Worm (Caenorhabditis elegans) whole organism, L3 larva: ENCODE data around the gene atg-10.

ENCODE experiments used
- ZK546.5 ChIP-seq: sonication (generic microtip); optimal IDR thresholded peaks from 2 replicates; lab custom pipeline; 2017; ENCODE audit warnings: missing biosample characterization, missing genetic modification characterization
- aly-2 ChIP-seq: fragments of 150-350 bp; optimal IDR thresholded peaks from 2 replicates; lab custom pipeline; 2014; ENCODE audit warnings: missing biosample characterization, missing genetic modification characterization
- ama-1 ChIP-seq: fragments of 150-350 bp; optimal IDR thresholded peaks from 2 replicates; lab custom pipeline; 2018
- ceh-16 ChIP-seq: sonication (generic microtip); optimal IDR thresholded peaks from 2 replicates; lab custom pipeline; 2017; ENCODE audit warnings: missing biosample characterization, missing genetic modification characterization
- ceh-28 ChIP-seq: fragments of 150-350 bp; optimal IDR thresholded peaks from 2 replicates; lab custom pipeline; 2014; ENCODE audit warnings: missing biosample characterization, missing genetic modification reagents, missing genetic modification characterization
- ceh-82 ChIP-seq: fragments of 150-350 bp; optimal IDR thresholded peaks from 2 replicates; lab custom pipeline; 2014; ENCODE audit warnings: missing biosample characterization, missing genetic modification characterization
- ceh-9 ChIP-seq: sonication (generic microtip); optimal IDR thresholded peaks from 2 replicates; lab custom pipeline; 2018; ENCODE audit warnings: missing biosample characterization, missing genetic modification characterization
- daf-12 ChIP-seq: fragments of 150-350 bp; optimal IDR thresholded peaks from 2 replicates; lab custom pipeline; 2014; ENCODE audit warnings: missing biosample characterization, missing genetic modification reagents, missing genetic modification characterization
- egl-27 ChIP-seq: sonication (generic microtip); optimal IDR thresholded peaks from 4 replicates; lab custom pipeline; 2017; ENCODE audit warnings: missing biosample characterization, missing genetic modification reagents, missing genetic modification characterization
- egl-5 ChIP-seq: fragments of 150-350 bp; optimal IDR thresholded peaks from 2 replicates; lab custom pipeline; 2017; ENCODE audit warnings: missing biosample characterization, missing genetic modification reagents, missing genetic modification characterization, inconsistent platforms
- elt-1 ChIP-seq: fragments of 150-350 bp; optimal IDR thresholded peaks from 2 replicates; lab custom pipeline; 2014; ENCODE audit warnings: missing biosample characterization, missing genetic modification characterization
- elt-2 ChIP-seq: sonication (generic microtip); optimal IDR thresholded peaks from 2 replicates; lab custom pipeline; 2016; ENCODE audit warnings: missing genetic modification reagents, mild to moderate bottlenecking, missing genetic modification characterization, missing compliant biosample characterization
- elt-3 ChIP-seq, 3 experiments: fragments of 150-350 bp in 1 of 3; sonication (generic microtip) in 2 of 3; optimal IDR thresholded peaks; 2 replicates in 2 of 3; 4 replicates in 1 of 3; lab custom pipeline; 2014 to 2017; ENCODE audit warnings: missing biosample characterization in 3 of 3, missing genetic modification characterization in 3 of 3
- fos-1 ChIP-seq: fragments of 150-350 bp; optimal IDR thresholded peaks from 2 replicates; lab custom pipeline; 2014; ENCODE audit warnings: missing biosample characterization, missing genetic modification characterization
- hmg-11 ChIP-seq: sonication (generic microtip); optimal IDR thresholded peaks from 2 replicates; lab custom pipeline; 2016; ENCODE audit warnings: missing genetic modification characterization, missing compliant biosample characterization
- lin-15B ChIP-seq: fragments of 150-350 bp; optimal IDR thresholded peaks from 2 replicates; lab custom pipeline; 2014; ENCODE audit warnings: missing biosample characterization, missing genetic modification characterization
- lin-39 ChIP-seq: fragments of 150-350 bp; optimal IDR thresholded peaks from 2 replicates; lab custom pipeline; 2018; ENCODE audit warnings: missing biosample characterization, missing genetic modification reagents, missing genetic modification characterization
- lsy-12 ChIP-seq: sonication (generic microtip); optimal IDR thresholded peaks from 2 replicates; lab custom pipeline; 2016; ENCODE audit warnings: mild to moderate bottlenecking, missing genetic modification characterization, missing compliant biosample characterization
- mdl-1 ChIP-seq: fragments of 150-350 bp; optimal IDR thresholded peaks from 2 replicates; lab custom pipeline; 2014; ENCODE audit warnings: missing biosample characterization, missing genetic modification characterization
- mml-1 ChIP-seq: fragments of 150-350 bp; sonication (generic microtip); optimal IDR thresholded peaks from 3 replicates; lab custom pipeline; 2014; ENCODE audit warnings: missing biosample characterization, missing genetic modification characterization
- nfya-1 ChIP-seq: sonication (generic microtip); optimal IDR thresholded peaks from 2 replicates; lab custom pipeline; 2017; ENCODE audit warnings: missing genetic modification characterization, mild to moderate bottlenecking, missing compliant biosample characterization, antibody characterized with exemption, moderate library complexity; ENCODE audit not compliant: insufficient read depth
- nhr-23 ChIP-seq: fragments of 150-350 bp; optimal IDR thresholded peaks from 2 replicates; lab custom pipeline; 2014; ENCODE audit warnings: missing biosample characterization, missing genetic modification reagents, missing genetic modification characterization
- nhr-25 ChIP-seq: sonication (generic microtip); optimal IDR thresholded peaks from 2 replicates; lab custom pipeline; 2017; ENCODE audit warnings: missing biosample characterization, missing genetic modification characterization
- nhr-28 ChIP-seq: fragments of 150-350 bp; optimal IDR thresholded peaks from 2 replicates; lab custom pipeline; 2014; ENCODE audit warnings: missing biosample characterization, missing genetic modification characterization
- nhr-43 ChIP-seq: sonication (generic microtip); optimal IDR thresholded peaks from 2 replicates; lab custom pipeline; 2016; ENCODE audit warnings: mild to moderate bottlenecking, missing genetic modification characterization, missing compliant biosample characterization; ENCODE audit not compliant: poor library complexity, severe bottlenecking
- nhr-76 ChIP-seq: fragments of 150-350 bp; sonication (generic microtip); optimal IDR thresholded peaks from 5 replicates; lab custom pipeline; 2014; ENCODE audit warnings: missing biosample characterization, missing genetic modification characterization
- pha-4 ChIP-seq: fragments of 150-350 bp; optimal IDR thresholded peaks from 2 replicates; lab custom pipeline; 2014; ENCODE audit warnings: missing biosample characterization, missing genetic modification reagents, missing genetic modification characterization
- pqm-1 ChIP-seq: fragments of 150-350 bp; optimal IDR thresholded peaks from 2 replicates; lab custom pipeline; 2017; ENCODE audit warnings: missing biosample characterization, missing genetic modification characterization, inconsistent platforms
- sea-2 ChIP-seq: fragments of 150-350 bp; sonication (generic microtip); optimal IDR thresholded peaks from 4 replicates; lab custom pipeline; 2014; ENCODE audit warnings: missing biosample characterization, missing genetic modification reagents, missing genetic modification characterization
- snpc-4 ChIP-seq: fragments of 150-350 bp; optimal IDR thresholded peaks from 2 replicates; lab custom pipeline; 2014; ENCODE audit warnings: missing biosample characterization, missing genetic modification characterization
- unc-39 ChIP-seq: sonication (generic microtip); optimal IDR thresholded peaks from 4 replicates; lab custom pipeline; 2017; ENCODE audit warnings: missing biosample characterization, missing genetic modification characterization
- unc-62 ChIP-seq: fragments of 150-350 bp; sonication (generic microtip); optimal IDR thresholded peaks from 4 replicates; lab custom pipeline; 2014; ENCODE audit warnings: missing biosample characterization, missing genetic modification reagents, missing genetic modification characterization
- ztf-4 ChIP-seq: fragments of 150-350 bp; optimal IDR thresholded peaks from 2 replicates; lab custom pipeline; 2014; ENCODE audit warnings: missing biosample characterization, missing genetic modification characterization

Gene atg-10

DNA sequence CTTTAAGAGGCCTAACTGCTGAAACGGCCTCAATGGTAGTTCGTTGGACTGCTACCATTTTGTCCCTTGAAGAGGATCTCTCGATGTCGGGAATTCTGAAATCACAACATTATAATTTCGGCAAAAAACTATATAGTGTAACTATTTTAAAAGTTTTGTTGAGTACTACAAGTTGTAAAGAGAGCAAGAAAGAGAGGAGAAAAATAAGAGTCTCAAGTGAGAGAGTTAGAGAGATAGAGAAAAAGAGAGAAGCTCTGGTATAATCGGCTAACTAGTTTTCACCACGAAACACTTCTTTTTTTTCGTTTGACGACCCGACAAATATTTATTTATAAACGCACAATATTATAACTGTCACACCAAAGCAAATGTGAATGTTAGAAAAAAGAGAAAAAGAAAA, 21.3 kb upstream of the atg-10 start, which contains the start of gene vab-9:
TSS of gene vab-9 (minus strand) at position 101 of the 400 bp plus-strand sequence.
- TF ChIP-seq pha-4 (tag; lab: Kevin White, UChicago), result peak; percentile 46
- TF ChIP-seq ama-1, result no peak
- TF ChIP-seq, all 47 proteins: peak for 1

DNA sequence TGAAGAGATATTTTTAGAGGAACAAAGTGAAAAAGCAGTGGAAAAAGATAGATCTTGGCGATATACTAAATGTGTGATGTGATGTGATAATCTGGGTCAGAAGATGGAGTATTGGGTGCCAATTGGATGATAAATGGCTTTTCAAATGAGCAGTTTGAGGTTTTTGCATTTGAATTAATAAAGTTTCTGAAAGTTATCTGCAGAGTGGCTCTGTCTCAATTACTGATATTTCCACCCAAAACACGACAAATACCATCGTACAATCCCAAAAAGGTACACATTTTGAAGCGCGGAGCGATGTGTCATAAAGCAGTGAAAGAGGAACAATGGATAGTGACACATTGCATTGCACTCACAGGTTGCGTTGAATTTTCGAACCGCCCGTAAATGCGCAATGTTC, 19.4 kb upstream of the atg-10 start:
- TF ChIP-seq lsy-12 (no peak), fos-1 (tag; lab: Kevin White, UChicago) (no peak), ztf-4 (tag; lab: Kevin White, UChicago) (no peak), egl-5 (tag; lab: Kevin White, UChicago) (no peak), ceh-9 (tag; lab: Kevin White, UChicago) (no peak), unc-62 (GFP tag; lab: Kevin White, UChicago) (no peak), elt-1 (no peak), nhr-23 (tag; lab: Kevin White, UChicago) (no peak)
- TF ChIP-seq, all 47 proteins: peak for 0

ce11 chrII:8640503-8640902, 18.4 kb upstream of the atg-10 start:
- TF ChIP-seq ceh-28 (tag; lab: Kevin White, UChicago) (no peak), nfya-1 (tag; lab: Kevin White, UChicago) (peak; percentile 18), elt-1 (no peak), elt-3 (tag; optimal IDR thresholded peaks at IDR 0.05; lab: Kevin White, UChicago) (no peak), elt-2 (peak; percentile 29), nhr-43 (tag; lab: Kevin White, UChicago) (no peak), nhr-76 (tag; lab: Kevin White, UChicago) (no peak), pqm-1 (tag; lab: Kevin White, UChicago) (peak; percentile 22), ceh-9 (tag; lab: Kevin White, UChicago) (no peak), egl-27 (tag; lab: Kevin White, UChicago) (no peak), pha-4 (tag; lab: Kevin White, UChicago) (peak; percentile 45)

DNA sequence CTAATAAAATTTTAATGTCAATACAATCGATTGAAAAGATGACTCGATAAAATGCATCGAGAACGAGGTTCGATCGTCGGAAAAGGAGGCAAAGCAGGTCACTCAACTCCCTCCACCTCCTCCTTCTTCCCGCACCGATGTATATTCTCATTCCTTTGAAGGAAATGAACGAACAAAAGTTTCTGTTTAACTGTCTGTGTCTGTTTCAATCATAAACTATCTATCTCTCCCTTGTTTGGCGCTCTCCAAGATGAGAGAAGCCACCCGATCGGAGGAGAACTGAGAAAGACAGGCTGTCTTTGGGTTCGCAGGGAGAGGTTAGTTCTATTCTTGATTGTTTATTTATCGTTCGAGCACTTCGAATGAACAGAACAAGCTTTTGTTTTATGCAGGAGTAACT, 17.8 kb upstream of the atg-10 start, which contains the start of gene D2085.7:
TSS of gene D2085.7 (plus strand) at position 251 of the 400 bp plus-strand sequence.
- TF ChIP-seq nhr-28 (no peak), hmg-11 (tag; lab: Kevin White, UChicago) (no peak), lin-15B (tag; lab: Kevin White, UChicago) (no peak), ceh-16 (tag; lab: Kevin White, UChicago) (no peak), lin-39 (tag; lab: Kevin White, UChicago) (no peak), nhr-23 (tag; lab: Kevin White, UChicago) (peak; percentile 25), elt-2 (peak; percentile 24), sea-2 (GFP tag; lab: Kevin White, UChicago) (no peak), daf-12 (no peak), aly-2 (tag; lab: Kevin White, UChicago) (no peak), mdl-1 (tag; lab: Kevin White, UChicago) (no peak), egl-5 (tag; lab: Kevin White, UChicago) (no peak), elt-1 (no peak), egl-27 (tag; lab: Kevin White, UChicago) (no peak), mml-1 (tag; lab: Kevin White, UChicago) (no peak), ceh-82 (tag; lab: Kevin White, UChicago) (no peak), nfya-1 (tag; lab: Kevin White, UChicago) (no peak), nhr-25 (tag; lab: Kevin White, UChicago) (peak; percentile 37)

DNA sequence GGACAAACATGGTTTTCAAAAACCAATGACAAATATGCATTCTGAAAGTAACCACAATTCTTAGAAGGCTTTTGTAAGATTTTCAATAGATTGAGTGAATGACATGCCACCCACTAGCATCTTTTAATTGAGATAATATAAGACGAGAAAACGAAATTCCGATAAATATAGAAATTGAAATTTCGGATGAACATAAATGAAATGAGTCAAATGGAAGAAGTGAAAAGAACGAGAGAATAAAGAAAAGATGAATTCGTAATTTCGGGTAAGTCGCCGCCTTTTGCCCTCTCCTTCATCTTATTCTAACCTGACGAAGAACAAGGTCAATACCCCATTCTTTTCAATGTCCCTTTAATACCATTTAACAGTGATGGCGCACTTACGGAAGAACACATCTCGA, 16.6 kb upstream of the atg-10 start:
- TF ChIP-seq snpc-4 (tag; lab: Kevin White, UChicago), result no peak
- no peak for TF ChIP-seq elt-2
- TF ChIP-seq ZK546.5 (tag; lab: Kevin White, UChicago), result no peak
- TF ChIP-seq unc-39 (tag; lab: Kevin White, UChicago), result no peak
